Worm (Caenorhabditis elegans) whole organism, L2 larva: ENCODE data around the gene spp-22.

Experiments
- C34F6.9 ChIP-seq: fragments of 150-350 bp; optimal IDR thresholded peaks from 2 replicates; lab custom pipeline; 2014; ENCODE audit warnings: missing biosample characterization, missing genetic modification characterization
- F13H6.1 ChIP-seq: sonication (generic microtip); optimal IDR thresholded peaks from 2 replicates; lab custom pipeline; 2016; ENCODE audit warnings: missing genetic modification characterization, missing compliant biosample characterization
- R02D3.7 ChIP-seq: fragments of 150-350 bp; optimal IDR thresholded peaks from 2 replicates; lab custom pipeline; 2014; ENCODE audit warnings: missing biosample characterization, missing genetic modification characterization
- Y55F3AM.14 ChIP-seq: fragments of 200-800 bp; sonication (Bioruptor generic); optimal IDR thresholded peaks from 2 replicates; lab custom pipeline; 2018; ENCODE audit warnings: mild to moderate bottlenecking, missing genetic modification characterization, missing compliant biosample characterization
- ZK546.5 ChIP-seq: sonication (generic microtip); optimal IDR thresholded peaks from 2 replicates; lab custom pipeline; 2017; ENCODE audit warnings: missing biosample characterization, missing genetic modification characterization
- alr-1 ChIP-seq: fragments of 150-350 bp; optimal IDR thresholded peaks from 2 replicates; lab custom pipeline; 2014; ENCODE audit warnings: missing biosample characterization, missing genetic modification characterization
- aly-2 ChIP-seq: fragments of 150-350 bp; optimal IDR thresholded peaks from 2 replicates; lab custom pipeline; 2014; ENCODE audit warnings: missing biosample characterization, missing genetic modification characterization
- ceh-16 ChIP-seq: fragments of 150-350 bp; optimal IDR thresholded peaks from 2 replicates; lab custom pipeline; 2014; ENCODE audit warnings: missing biosample characterization, missing genetic modification characterization
- ceh-82 ChIP-seq: fragments of 150-350 bp; optimal IDR thresholded peaks from 2 replicates; lab custom pipeline; 2014; ENCODE audit warnings: missing biosample characterization, missing genetic modification characterization
- crh-2 ChIP-seq: sonication (generic microtip); optimal IDR thresholded peaks from 2 replicates; lab custom pipeline; 2017; ENCODE audit warnings: missing biosample characterization, missing genetic modification characterization
- dmd-4 ChIP-seq: sonication (generic microtip); optimal IDR thresholded peaks from 2 replicates; lab custom pipeline; 2017; ENCODE audit warnings: missing biosample characterization, missing genetic modification characterization
- egl-27 ChIP-seq: sonication (generic microtip); optimal IDR thresholded peaks from 3 replicates; lab custom pipeline; 2017; ENCODE audit warnings: missing biosample characterization, missing genetic modification reagents, missing genetic modification characterization
- elt-1 ChIP-seq: fragments of 150-350 bp; optimal IDR thresholded peaks from 2 replicates; lab custom pipeline; 2014; ENCODE audit warnings: missing biosample characterization, missing genetic modification characterization
- elt-3 ChIP-seq: sonication (generic microtip); optimal IDR thresholded peaks from 2 replicates; lab custom pipeline; 2017; ENCODE audit warnings: missing biosample characterization, missing genetic modification characterization
- fos-1 ChIP-seq: fragments of 150-350 bp; optimal IDR thresholded peaks from 2 replicates; lab custom pipeline; 2014; ENCODE audit warnings: missing biosample characterization, missing genetic modification characterization
- gmeb-1 ChIP-seq: fragments of 150-350 bp; optimal IDR thresholded peaks from 2 replicates; lab custom pipeline; 2014; ENCODE audit warnings: missing biosample characterization, missing genetic modification characterization
- lin-13 ChIP-seq: fragments of 150-350 bp; optimal IDR thresholded peaks from 2 replicates; lab custom pipeline; 2014; ENCODE audit warnings: missing biosample characterization, missing genetic modification reagents, missing genetic modification characterization
- lin-39 ChIP-seq: fragments of 150-350 bp; optimal IDR thresholded peaks from 2 replicates; lab custom pipeline; 2014; ENCODE audit warnings: missing biosample characterization, missing genetic modification reagents, missing genetic modification characterization
- lsy-2 ChIP-seq, 2 experiments: fragments of 150-350 bp in 1 of 2; sonication (generic microtip) in 1 of 2; optimal IDR thresholded peaks; 2 replicates each; lab custom pipeline; 2014 to 2017; ENCODE audit warnings: missing biosample characterization in 2 of 2, missing genetic modification characterization in 2 of 2
- mab-5 ChIP-seq: fragments of 150-350 bp; optimal IDR thresholded peaks from 2 replicates; lab custom pipeline; 2014; ENCODE audit warnings: missing biosample characterization, missing genetic modification characterization
- mdl-1 ChIP-seq, 2 experiments: fragments of 150-350 bp in 1 of 2; sonication (generic microtip) in 1 of 2; optimal IDR thresholded peaks; 2 replicates each; lab custom pipeline; 2017; ENCODE audit warnings: missing biosample characterization in 2 of 2, missing genetic modification characterization in 2 of 2
- nhr-11 ChIP-seq: fragments of 150-350 bp; optimal IDR thresholded peaks from 2 replicates; lab custom pipeline; 2014; ENCODE audit warnings: missing biosample characterization, missing genetic modification characterization
- nhr-129 ChIP-seq: fragments of 150-350 bp; optimal IDR thresholded peaks from 2 replicates; lab custom pipeline; 2014; ENCODE audit warnings: missing biosample characterization, missing genetic modification characterization
- nhr-21 ChIP-seq: fragments of 150-350 bp; optimal IDR thresholded peaks from 2 replicates; lab custom pipeline; 2014; ENCODE audit warnings: missing biosample characterization, missing genetic modification characterization
- nhr-25 ChIP-seq: fragments of 150-350 bp; sonication (generic microtip); optimal IDR thresholded peaks from 3 replicates; lab custom pipeline; 2014; ENCODE audit warnings: missing biosample characterization, missing genetic modification characterization
- nhr-6 ChIP-seq: fragments of 150-350 bp; optimal IDR thresholded peaks from 2 replicates; lab custom pipeline; 2014; ENCODE audit warnings: missing biosample characterization, missing genetic modification characterization
- peb-1 ChIP-seq: fragments of 150-350 bp; optimal IDR thresholded peaks from 2 replicates; lab custom pipeline; 2014; ENCODE audit warnings: missing biosample characterization, missing genetic modification characterization
- sem-4 ChIP-seq: fragments of 150-350 bp; optimal IDR thresholded peaks from 2 replicates; lab custom pipeline; 2014; ENCODE audit warnings: missing biosample characterization, missing genetic modification reagents, missing genetic modification characterization
- skn-1 ChIP-seq: sonication (generic microtip); optimal IDR thresholded peaks from 2 replicates; lab custom pipeline; 2017; ENCODE audit warnings: missing biosample characterization, missing genetic modification characterization
- sma-3 ChIP-seq: sonication (generic microtip); optimal IDR thresholded peaks from 2 replicates; lab custom pipeline; 2016; ENCODE audit warnings: missing genetic modification reagents, missing genetic modification characterization, missing compliant biosample characterization
- sma-9 ChIP-seq, 2 experiments: fragments of 150-350 bp in 1 of 2; sonication (generic microtip) in 1 of 2; optimal IDR thresholded peaks; 2 replicates each; lab custom pipeline; 2014 to 2016; ENCODE audit warnings: missing genetic modification characterization in 2 of 2, mild to moderate bottlenecking in 1 of 2, missing biosample characterization in 1 of 2, missing compliant biosample characterization in 1 of 2, missing genetic modification reagents in 1 of 2, moderate library complexity in 1 of 2
- snpc-4 ChIP-seq: fragments of 150-350 bp; optimal IDR thresholded peaks from 2 replicates; lab custom pipeline; 2014; ENCODE audit warnings: missing biosample characterization, missing genetic modification characterization
- unc-39 ChIP-seq: fragments of 150-350 bp; optimal IDR thresholded peaks from 2 replicates; lab custom pipeline; 2014; ENCODE audit warnings: missing biosample characterization, missing genetic modification characterization
- unc-55 ChIP-seq: fragments of 150-350 bp; sonication (generic microtip); optimal IDR thresholded peaks from 3 replicates; lab custom pipeline; 2014; ENCODE audit warnings: missing biosample characterization, missing genetic modification reagents, missing genetic modification characterization
- zag-1 ChIP-seq: fragments of 150-350 bp; optimal IDR thresholded peaks from 2 replicates; lab custom pipeline; 2014; ENCODE audit warnings: missing biosample characterization, missing genetic modification characterization
- ztf-1 ChIP-seq: fragments of 200-800 bp; sonication (Bioruptor generic); conservative IDR thresholded peaks from 2 replicates; pipeline ENCODE4 v1.3.6; 2022; ENCODE audit warnings: missing genetic modification characterization, missing compliant biosample characterization
- ztf-11 ChIP-seq: sonication (generic microtip); optimal IDR thresholded peaks from 2 replicates; lab custom pipeline; 2017; ENCODE audit warnings: missing biosample characterization, missing genetic modification characterization
- ztf-4 ChIP-seq: fragments of 150-350 bp; optimal IDR thresholded peaks from 2 replicates; lab custom pipeline; 2014; ENCODE audit warnings: missing biosample characterization, missing genetic modification characterization

spp-22 gene

ce11 chrX:7233127-7234073 is 21.9 kb downstream of the spp-22 start:
- TF ChIP-seq nhr-21 (tag; lab: Kevin White, UChicago) (peak; percentile 6), sma-9 (GFP tag; optimal IDR thresholded peaks at IDR 0.05; lab: Kevin White, UChicago) (peak; percentile 52), sma-9 (tag; optimal IDR thresholded peaks at IDR 0.05; lab: Kevin White, UChicago) (no peak), lin-13 (GFP tag; lab: Kevin White, UChicago) (peak; percentile 15), F13H6.1 (tag; lab: Kevin White, UChicago) (peak; percentile 50), crh-2 (peak; percentile 70), fos-1 (peak; percentile 32), unc-55 (GFP tag; lab: Kevin White, UChicago) (peak; percentile 16), ceh-82 (no peak), ZK546.5 (tag; lab: Kevin White, UChicago) (no peak), nhr-129 (tag; lab: Kevin White, UChicago) (peak; percentile 93)

ce11 chrX:7234074-7234453 is 22.6 kb downstream of the spp-22 start:
- no peak for TF ChIP-seq R02D3.7
- no peak for TF ChIP-seq ztf-1 (GFP tag; lab: Robert Waterston, UW)
- TF ChIP-seq nhr-25 (tag; lab: Kevin White, UChicago) = no peak
- no peak for TF ChIP-seq gmeb-1 (tag; lab: Kevin White, UChicago)
- no peak for TF ChIP-seq aly-2
- TF ChIP-seq nhr-21 (tag; lab: Kevin White, UChicago) = no peak
- no peak for TF ChIP-seq nhr-6
- TF ChIP-seq elt-1 = no peak
- no peak for TF ChIP-seq elt-3 (tag; lab: Kevin White, UChicago)
- no peak for TF ChIP-seq dmd-4 (tag; lab: Kevin White, UChicago)
- no peak for TF ChIP-seq mdl-1 (tag; optimal IDR thresholded peaks at IDR 0.05; lab: Kevin White, UChicago)
- no peak for TF ChIP-seq mab-5 (tag; lab: Kevin White, UChicago)
- no peak for TF ChIP-seq lsy-2 (tag; optimal IDR thresholded peaks at IDR 0.05; lab: Kevin White, UChicago)

DNA sequence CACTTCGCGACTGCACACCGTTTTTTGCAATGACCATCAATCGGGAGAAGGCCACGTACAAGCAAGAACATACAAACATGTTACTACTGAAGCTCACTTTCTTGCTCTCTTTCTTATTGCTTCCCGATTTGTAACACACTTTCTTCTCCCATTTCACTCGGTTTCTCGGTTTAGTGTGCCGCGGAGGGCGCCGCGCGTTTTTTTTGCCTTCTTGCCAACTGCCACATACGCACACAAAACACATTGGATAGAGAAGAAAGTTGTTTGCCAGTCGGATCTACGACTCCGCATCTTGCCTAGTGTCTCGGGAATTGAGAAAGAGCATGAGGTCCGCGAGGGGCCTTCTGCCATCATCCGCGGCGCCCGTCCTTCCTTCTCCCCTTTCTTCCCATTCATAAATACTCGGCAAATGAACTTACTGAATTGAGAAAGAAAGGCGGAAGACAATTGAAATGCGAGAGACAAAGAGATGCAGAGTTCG is 23.3 kb downstream of the spp-22 start:
- TF ChIP-seq Y55F3AM.14 (GFP tag; lab: Kevin White, UChicago) (peak; percentile 44), fos-1 (peak; percentile 1), peb-1 (no peak), zag-1 (peak; percentile 70), ztf-11 (tag; lab: Kevin White, UChicago) (no peak), lsy-2 (tag; optimal IDR thresholded peaks at IDR 0.05; lab: Kevin White, UChicago) (peak; percentile 32 to 37), C34F6.9 (tag; lab: Kevin White, UChicago) (peak; percentile 75), skn-1 (tag; lab: Kevin White, UChicago) (no peak), nhr-129 (tag; lab: Kevin White, UChicago) (peak; percentile 80), egl-27 (tag; lab: Kevin White, UChicago) (no peak), snpc-4 (tag; lab: Kevin White, UChicago) (peak; percentile 36), ceh-82 (no peak), sem-4 (tag; lab: Kevin White, UChicago) (peak; percentile 56), crh-2 (peak; percentile 76), nhr-21 (tag; lab: Kevin White, UChicago) (no peak), alr-1 (tag; lab: Kevin White, UChicago) (no peak), nhr-11 (tag; lab: Kevin White, UChicago) (no peak), mdl-1 (tag; optimal IDR thresholded peaks at IDR 0.05; lab: Kevin White, UChicago) (no peak), ceh-16 (tag; lab: Kevin White, UChicago) (no peak), R02D3.7 (no peak), nhr-25 (tag; lab: Kevin White, UChicago) (no peak), sma-3 (no peak), ZK546.5 (tag; lab: Kevin White, UChicago) (no peak), sma-9 (GFP tag; optimal IDR thresholded peaks at IDR 0.05; lab: Kevin White, UChicago) (peak; percentile 58), sma-9 (tag; optimal IDR thresholded peaks at IDR 0.05; lab: Kevin White, UChicago) (no peak), lin-13 (GFP tag; lab: Kevin White, UChicago) (peak; percentile 41), F13H6.1 (tag; lab: Kevin White, UChicago) (peak; percentile 95), gmeb-1 (tag; lab: Kevin White, UChicago) (peak; percentile 13), lin-39 (no peak), unc-55 (GFP tag; lab: Kevin White, UChicago) (peak; percentile 44), unc-39 (tag; lab: Kevin White, UChicago) (peak; percentile 94), ztf-4 (tag; lab: Kevin White, UChicago) (peak; percentile 28)
